Fruit fly (Drosophila melanogaster) whole organism, prepupa: Measurements from ENCODE around the gene colt.

ENCODE experiments used
- CG11902 ChIP-seq: fragments of 200-800 bp; sonication (Bioruptor generic); optimal IDR thresholded peaks from 3 replicates; lab custom pipeline; 2016; ENCODE audit warnings: missing biosample characterization, missing genetic modification characterization
- CG1621 ChIP-seq: fragments of 200-800 bp; sonication (Bioruptor generic); optimal IDR thresholded peaks from 3 replicates; lab custom pipeline; 2018; ENCODE audit warnings: missing biosample characterization, mild to moderate bottlenecking, missing genetic modification characterization
- CG16779 ChIP-seq: fragments of 200-800 bp; sonication (Bioruptor generic); optimal IDR thresholded peaks from 3 replicates; lab custom pipeline; 2017; ENCODE audit warnings: missing biosample characterization, mild to moderate bottlenecking, missing genetic modification characterization
- CG31627 ChIP-seq: fragments of 200-800 bp; sonication (Bioruptor generic); optimal IDR thresholded peaks from 3 replicates; lab custom pipeline; 2016; ENCODE audit warnings: missing biosample characterization, missing genetic modification characterization
- CG32006 ChIP-seq: fragments of 200-800 bp; sonication (Bioruptor generic); optimal IDR thresholded peaks from 3 replicates; lab custom pipeline; 2017; ENCODE audit warnings: missing biosample characterization, mild to moderate bottlenecking, missing genetic modification characterization
- CG34406 ChIP-seq: fragments of 200-800 bp; sonication (Bioruptor generic); optimal IDR thresholded peaks from 3 replicates; lab custom pipeline; 2016; ENCODE audit warnings: missing biosample characterization, missing genetic modification characterization
- CG8319 ChIP-seq: fragments of 200-800 bp; sonication (Bioruptor generic); optimal IDR thresholded peaks from 3 replicates; lab custom pipeline; 2016; ENCODE audit warnings: missing biosample characterization, missing genetic modification characterization
- Eip93F ChIP-seq: fragments of 200-800 bp; sonication (Bioruptor generic); optimal IDR thresholded peaks from 2 replicates; lab custom pipeline; 2016; ENCODE audit warnings: missing biosample characterization, mild to moderate bottlenecking, missing genetic modification characterization
- Ets21C ChIP-seq: fragments of 200-800 bp; sonication (Bioruptor generic); optimal IDR thresholded peaks from 3 replicates; lab custom pipeline; 2016; ENCODE audit warnings: missing biosample characterization, missing genetic modification characterization
- Gug ChIP-seq: fragments of 200-800 bp; sonication (Bioruptor generic); IDR thresholded peaks from 2 replicates; pipeline ENCODE4 v1.3.6; 2022; ENCODE audit warnings: missing biosample characterization, missing genetic modification characterization
- achi ChIP-seq: fragments of 200-800 bp; sonication (Bioruptor generic); optimal IDR thresholded peaks from 3 replicates; lab custom pipeline; 2016; ENCODE audit warnings: missing biosample characterization, missing genetic modification characterization
- cyc ChIP-seq: fragments of 200-800 bp; sonication (Bioruptor generic); optimal IDR thresholded peaks from 3 replicates; lab custom pipeline; 2016; ENCODE audit warnings: missing biosample characterization, missing genetic modification characterization
- dac ChIP-seq: fragments of 200-800 bp; sonication (Bioruptor generic); optimal IDR thresholded peaks from 2 replicates; lab custom pipeline; 2017; ENCODE audit warnings: missing biosample characterization, mild to moderate bottlenecking, missing genetic modification characterization
- esn ChIP-seq: fragments of 200-800 bp; sonication (Bioruptor generic); optimal IDR thresholded peaks from 2 replicates; lab custom pipeline; 2016; ENCODE audit warnings: missing biosample characterization, mild to moderate bottlenecking, missing genetic modification characterization, moderate library complexity

- no peak for TF ChIP-seq CG8319 (GFP tag; lab: Kevin White, UChicago)
- no peak for TF ChIP-seq CG1621
- no peak for TF ChIP-seq CG32006 (GFP tag; lab: Kevin White, UChicago)
- TF ChIP-seq CG16779 (tag; lab: Kevin White, UChicago): no peak
- no peak for TF ChIP-seq dac
- no peak for TF ChIP-seq achi (GFP tag; lab: Kevin White, UChicago)
- no peak for TF ChIP-seq CG11902
- no peak for TF ChIP-seq Eip93F (GFP tag; lab: Kevin White, UChicago)
- TF ChIP-seq Ets21C (GFP tag; lab: Kevin White, UChicago): no peak
- TF ChIP-seq cyc (GFP tag; lab: Kevin White, UChicago): no peak
- TF ChIP-seq CG31627 (GFP tag; lab: Kevin White, UChicago): no peak
- TF ChIP-seq CG34406 (GFP tag; lab: Kevin White, UChicago): no peak
- no peak for TF ChIP-seq Gug (GFP tag; lab: Robert Waterston, UW)
- TF ChIP-seq esn (GFP tag; lab: Kevin White, UChicago): no peak
Observed at dm6 chr2L:2815673-2816072, 45.8 kb upstream of the colt start, which contains the start of gene G6P.
